Fruit fly (Drosophila melanogaster) S2 (cell line): ENCODE data around the gene ScpX.

ENCODE experiments used
- CG8478 ChIP-seq: fragments of >200 bp; optimal IDR thresholded peaks from 2 replicates; lab custom pipeline; 2018
- CTCF ChIP-seq, 2 experiments: fragments of >200 bp; optimal IDR thresholded peaks; 2 replicates each; lab custom pipeline; 2018

Gene ScpX

dm6 chr2L:18830587-18831528 lies at the start of gene ScpX, which contains the start of gene CG17597:
ScpX (plus strand) TSS chr2L:18831229.
CG17597 (minus strand) TSS chr2L:18831153.
- no peak for TF ChIP-seq CTCF (optimal IDR thresholded peaks at IDR 0.05; lab: Kevin White, UChicago)
- no peak for TF ChIP-seq CG8478

- TF ChIP-seq CTCF (optimal IDR thresholded peaks at IDR 0.05; lab: Kevin White, UChicago) = no peak
- no peak for TF ChIP-seq CG8478
Observed at dm6 chr2L:18782212-18782825, 48.7 kb upstream of the ScpX start.

dm6 chr2L:18782936-18783335 lies 48.1 kb upstream of the ScpX start:
- TF ChIP-seq CTCF (optimal IDR thresholded peaks at IDR 0.05; lab: Kevin White, UChicago) = peak in 1 of 2 experiments; percentile 27
- no peak for TF ChIP-seq CG8478

dm6 chr2L:18783357-18784040 lies 47.5 kb upstream of the ScpX start:
- no peak for TF ChIP-seq CG8478
- no peak for TF ChIP-seq CTCF (optimal IDR thresholded peaks at IDR 0.05; lab: Kevin White, UChicago)

dm6 chr2L:18785026-18785600 lies 45.9 kb upstream of the ScpX start:
- TF ChIP-seq CTCF (optimal IDR thresholded peaks at IDR 0.05; lab: Kevin White, UChicago) (no peak), CG8478 (no peak)

- TF ChIP-seq CTCF (optimal IDR thresholded peaks at IDR 0.05; lab: Kevin White, UChicago) (no peak), CG8478 (no peak)
Observed at dm6 chr2L:18787415-18787989, 43.5 kb upstream of the ScpX start.

- no peak for TF ChIP-seq CTCF (optimal IDR thresholded peaks at IDR 0.05; lab: Kevin White, UChicago)
- no peak for TF ChIP-seq CG8478
Observed at dm6 chr2L:18788953-18789352, 42.1 kb upstream of the ScpX start.

dm6 chr2L:18789773-18790385 lies 41.1 kb upstream of the ScpX start:
- no peak for TF ChIP-seq CG8478
- TF ChIP-seq CTCF (optimal IDR thresholded peaks at IDR 0.05; lab: Kevin White, UChicago) = no peak

- TF ChIP-seq CG8478 = no peak
- no peak for TF ChIP-seq CTCF (optimal IDR thresholded peaks at IDR 0.05; lab: Kevin White, UChicago)
Observed at dm6 chr2L:18792806-18793205, 38.2 kb upstream of the ScpX start, which contains the start of gene ham. ham (minus strand) TSS chr2L:18792906.

- TF ChIP-seq CG8478 (no peak), CTCF (optimal IDR thresholded peaks at IDR 0.05; lab: Kevin White, UChicago) (no peak)
Observed at dm6 chr2L:18793243-18793642, 37.8 kb upstream of the ScpX start.

- TF ChIP-seq CG8478 (no peak), CTCF (optimal IDR thresholded peaks at IDR 0.05; lab: Kevin White, UChicago) (no peak)
Observed at dm6 chr2L:18795917-18796402, 35.1 kb upstream of the ScpX start.

dm6 chr2L:18796446-18796845 lies 34.6 kb upstream of the ScpX start:
- no peak for TF ChIP-seq CG8478
- no peak for TF ChIP-seq CTCF (optimal IDR thresholded peaks at IDR 0.05; lab: Kevin White, UChicago)

dm6 chr2L:18801704-18802103 lies 29.3 kb upstream of the ScpX start:
- TF ChIP-seq CG8478 (no peak), CTCF (optimal IDR thresholded peaks at IDR 0.05; lab: Kevin White, UChicago) (no peak)

dm6 chr2L:18805247-18805636 lies 25.8 kb upstream of the ScpX start, which contains the start of gene CG43814:
CG43814 (minus strand) TSS chr2L:18805347.
- TF ChIP-seq CTCF (optimal IDR thresholded peaks at IDR 0.05; lab: Kevin White, UChicago) = no peak
- TF ChIP-seq CG8478 = no peak
